Fruit fly (Drosophila melanogaster) whole organism, embryonic: ENCODE results near the gene TFAM.
A peak's percentile ranks its signal among the peaks of the same experiment; 100 is the strongest.

ENCODE experiments used
- ATbp ChIP-seq: fragments of 200-800 bp; sonication (Bioruptor generic); optimal IDR thresholded peaks from 2 replicates; lab custom pipeline; 2017; ENCODE audit warnings: missing biosample characterization, mild to moderate bottlenecking, missing genetic modification characterization, missing genetic modification reagents
- CG11247 ChIP-seq: fragments of 200-800 bp; sonication (Bioruptor generic); IDR thresholded peaks from 2 replicates; pipeline ENCODE4 v1.3.6; 2022; ENCODE audit warnings: missing biosample characterization, missing genetic modification characterization
- CG11695 ChIP-seq: fragments of 200-800 bp; sonication (Bioruptor generic); IDR thresholded peaks from 3 replicates; pipeline ENCODE4 v1.3.6; 2022; ENCODE audit warnings: missing biosample characterization, missing genetic modification characterization
- CG12104 ChIP-seq: fragments of 200-800 bp; sonication (Bioruptor generic); optimal IDR thresholded peaks from 3 replicates; lab custom pipeline; 2016; ENCODE audit warnings: missing biosample characterization, missing genetic modification characterization
- CG12659 ChIP-seq: fragments of 200-800 bp; sonication (Bioruptor generic); optimal IDR thresholded peaks from 3 replicates; lab custom pipeline; 2017; ENCODE audit warnings: mild to moderate bottlenecking, missing biosample characterization, missing genetic modification reagents, missing genetic modification characterization
- CG13775 ChIP-seq: fragments of 200-800 bp; sonication (Bioruptor generic); optimal IDR thresholded peaks from 3 replicates; lab custom pipeline; 2017; ENCODE audit warnings: missing biosample characterization, mild to moderate bottlenecking, missing genetic modification characterization
- CG1603 ChIP-seq: fragments of 200-800 bp; sonication (Bioruptor generic); optimal IDR thresholded peaks from 2 replicates; lab custom pipeline; 2019; ENCODE audit warnings: missing biosample characterization, mild to moderate bottlenecking, missing genetic modification characterization, moderate library complexity
- CG16813 ChIP-seq: fragments of 200-800 bp; sonication (Bioruptor generic); IDR thresholded peaks from 3 replicates; pipeline ENCODE4 v1.3.6; 2022; ENCODE audit warnings: missing biosample characterization, missing genetic modification characterization; ENCODE audit not compliant: partially characterized antibody
- CG17328 ChIP-seq: fragments of 200-800 bp; sonication (Bioruptor generic); IDR thresholded peaks from 2 replicates; pipeline ENCODE4 v1.3.6; 2022; ENCODE audit warnings: missing biosample characterization, missing genetic modification characterization
- CG2116 ChIP-seq: fragments of 200-800 bp; sonication (Bioruptor generic); optimal IDR thresholded peaks from 3 replicates; lab custom pipeline; 2018; ENCODE audit warnings: missing biosample characterization, mild to moderate bottlenecking, missing genetic modification characterization
- CG30431 ChIP-seq: fragments of 200-800 bp; sonication (Bioruptor generic); optimal IDR thresholded peaks from 2 replicates; lab custom pipeline; 2017; ENCODE audit warnings: missing biosample characterization, missing genetic modification characterization
- CG32767 ChIP-seq: fragments of 200-800 bp; sonication (Bioruptor generic); IDR thresholded peaks from 2 replicates; pipeline ENCODE4 v1.3.6; 2022; ENCODE audit warnings: missing biosample characterization, missing genetic modification characterization
- CG34422 ChIP-seq: fragments of 200-800 bp; sonication (Bioruptor generic); IDR thresholded peaks from 3 replicates; pipeline ENCODE4 v1.3.6; 2022; ENCODE audit warnings: missing biosample characterization, missing genetic modification characterization
- CG6272 ChIP-seq: fragments of 200-800 bp; sonication (Bioruptor generic); IDR thresholded peaks from 2 replicates; pipeline ENCODE4 v1.3.6; 2022; ENCODE audit warnings: missing biosample characterization, missing genetic modification characterization
- CG6683 ChIP-seq: fragments of 200-800 bp; sonication (Bioruptor generic); optimal IDR thresholded peaks from 2 replicates; lab custom pipeline; 2017; ENCODE audit warnings: missing biosample characterization, mild to moderate bottlenecking, missing genetic modification characterization, missing genetic modification reagents
- CG6689 ChIP-seq: fragments of 200-800 bp; sonication (Bioruptor generic); IDR thresholded peaks from 2 replicates; pipeline ENCODE4 v1.3.6; 2022; ENCODE audit warnings: missing biosample characterization, missing genetic modification characterization
- CG6765 ChIP-seq: fragments of 200-800 bp; sonication (Bioruptor generic); optimal IDR thresholded peaks from 3 replicates; lab custom pipeline; 2017; ENCODE audit warnings: missing biosample characterization, mild to moderate bottlenecking, missing genetic modification characterization
- CG7357 ChIP-seq: fragments of 200-800 bp; sonication (Bioruptor generic); IDR thresholded peaks from 3 replicates; pipeline ENCODE4 v1.3.6; 2022; ENCODE audit warnings: missing biosample characterization, missing genetic modification characterization
- CG7556 ChIP-seq: fragments of 200-800 bp; sonication (Bioruptor generic); optimal IDR thresholded peaks from 2 replicates; lab custom pipeline; 2017; ENCODE audit warnings: missing biosample characterization, mild to moderate bottlenecking, missing genetic modification characterization
- CG7839 ChIP-seq: fragments of 200-800 bp; sonication (Bioruptor generic); optimal IDR thresholded peaks from 3 replicates; lab custom pipeline; 2018; ENCODE audit warnings: missing biosample characterization, mild to moderate bottlenecking, missing genetic modification characterization, moderate library complexity
- D19A ChIP-seq: fragments of 200-800 bp; optimal IDR thresholded peaks from 3 replicates; lab custom pipeline; 2019; ENCODE audit warnings: missing biosample characterization, mild to moderate bottlenecking, missing genetic modification characterization, moderate library complexity
- Dek ChIP-seq: fragments of 200-800 bp; sonication (Bioruptor generic); optimal IDR thresholded peaks from 3 replicates; lab custom pipeline; 2019; ENCODE audit warnings: missing biosample characterization, mild to moderate bottlenecking, missing genetic modification characterization, moderate library complexity
- Ets65A ChIP-seq: fragments of 200-800 bp; sonication (Bioruptor generic); peaks from one replicate; lab custom pipeline; 2016; ENCODE audit warnings: missing biosample characterization, missing genetic modification characterization
- HHEX ChIP-seq: fragments of 200-800 bp; sonication (Bioruptor generic); optimal IDR thresholded peaks from 3 replicates; lab custom pipeline; 2017; ENCODE audit warnings: missing biosample characterization, mild to moderate bottlenecking, missing genetic modification characterization, missing genetic modification reagents
- Mad ChIP-seq: fragments of 200-800 bp; sonication (Bioruptor generic); optimal IDR thresholded peaks from 2 replicates; lab custom pipeline; 2016; ENCODE audit warnings: missing biosample characterization, missing genetic modification characterization
- PHDP ChIP-seq: fragments of 200-800 bp; sonication (Bioruptor generic); optimal IDR thresholded peaks from 3 replicates; lab custom pipeline; 2018; ENCODE audit warnings: missing biosample characterization, mild to moderate bottlenecking, missing genetic modification characterization, moderate library complexity
- Rfx ChIP-seq: fragments of 200-800 bp; sonication (Bioruptor generic); IDR thresholded peaks from 2 replicates; pipeline ENCODE4 v1.3.6; 2022; ENCODE audit warnings: missing biosample characterization, missing genetic modification characterization
- Six4 ChIP-seq: fragments of 200-800 bp; sonication (Bioruptor generic); optimal IDR thresholded peaks from 2 replicates; lab custom pipeline; 2016; ENCODE audit warnings: missing biosample characterization, missing genetic modification characterization
- Sry-β ChIP-seq: fragments of 200-800 bp; sonication (Bioruptor generic); optimal IDR thresholded peaks from 2 replicates; lab custom pipeline; 2018; ENCODE audit warnings: missing biosample characterization, mild to moderate bottlenecking, missing genetic modification characterization, moderate library complexity
- Sry-δ ChIP-seq: fragments of 200-800 bp; sonication (Bioruptor generic); optimal IDR thresholded peaks from 2 replicates; lab custom pipeline; 2016; ENCODE audit warnings: missing biosample characterization, missing genetic modification characterization
- abd-A ChIP-seq: fragments of 200-800 bp; sonication (Bioruptor generic); optimal IDR thresholded peaks from 3 replicates; lab custom pipeline; 2019; ENCODE audit warnings: missing biosample characterization, mild to moderate bottlenecking, missing genetic modification characterization, moderate library complexity
- bsh ChIP-seq, 2 experiments: fragments of 200-800 bp; sonication (Bioruptor generic); optimal IDR thresholded peaks; 2 replicates each; lab custom pipeline; 2017 to 2018; ENCODE audit warnings: mild to moderate bottlenecking in 2 of 2, missing biosample characterization in 2 of 2, missing genetic modification characterization in 2 of 2, moderate library complexity in 1 of 2
- cato ChIP-seq: fragments of 200-800 bp; sonication (Bioruptor generic); optimal IDR thresholded peaks from 2 replicates; lab custom pipeline; 2016; ENCODE audit warnings: missing biosample characterization, missing genetic modification characterization, borderline replicate concordance
- dm ChIP-seq: fragments of 200-800 bp; sonication (Bioruptor generic); optimal IDR thresholded peaks from 3 replicates; lab custom pipeline; 2016; ENCODE audit warnings: missing biosample characterization, missing genetic modification characterization
- fd3F ChIP-seq: fragments of 200-800 bp; sonication (Bioruptor generic); optimal IDR thresholded peaks from 2 replicates; lab custom pipeline; 2018; ENCODE audit warnings: missing biosample characterization, mild to moderate bottlenecking, missing genetic modification characterization, moderate library complexity
- gcm ChIP-seq: fragments of 200-800 bp; sonication (Bioruptor generic); optimal IDR thresholded peaks from 2 replicates; lab custom pipeline; 2019; ENCODE audit warnings: missing biosample characterization, mild to moderate bottlenecking, missing genetic modification characterization, moderate library complexity
- insv ChIP-seq, 2 experiments: fragments of 200-800 bp; sonication (Bioruptor generic); optimal IDR thresholded peaks; 3 replicates each; lab custom pipeline; 2016 to 2018; ENCODE audit warnings: missing biosample characterization in 2 of 2, missing genetic modification characterization in 2 of 2
- lab ChIP-seq: fragments of 200-800 bp; sonication (Bioruptor generic); optimal IDR thresholded peaks from 3 replicates; lab custom pipeline; 2017; ENCODE audit warnings: missing biosample characterization, missing genetic modification characterization, mild to moderate bottlenecking, moderate library complexity, missing genetic modification reagents
- nmo ChIP-seq: fragments of 200-800 bp; sonication (Bioruptor generic); optimal IDR thresholded peaks from 2 replicates; lab custom pipeline; 2018; ENCODE audit warnings: missing biosample characterization, mild to moderate bottlenecking, missing genetic modification characterization, moderate library complexity
- pfk ChIP-seq: fragments of 200-800 bp; sonication (Bioruptor generic); optimal IDR thresholded peaks from 2 replicates; lab custom pipeline; 2018; ENCODE audit warnings: missing biosample characterization, mild to moderate bottlenecking, missing genetic modification characterization, moderate library complexity
- phol ChIP-seq: fragments of 200-800 bp; sonication (Bioruptor generic); optimal IDR thresholded peaks from 3 replicates; lab custom pipeline; 2018; ENCODE audit warnings: missing biosample characterization, mild to moderate bottlenecking, missing genetic modification characterization, moderate library complexity
- sna ChIP-seq: fragments of 200-800 bp; sonication (Bioruptor generic); IDR thresholded peaks from 2 replicates; pipeline ENCODE4 v1.3.6; 2022; ENCODE audit warnings: missing biosample characterization, missing genetic modification characterization; ENCODE audit not compliant: partially characterized antibody
- tgo ChIP-seq: fragments of 200-800 bp; sonication (Bioruptor generic); IDR thresholded peaks from 3 replicates; pipeline ENCODE4 v1.3.6; 2022; ENCODE audit warnings: missing biosample characterization, missing genetic modification characterization
- tll ChIP-seq, 2 experiments: fragments of 200-800 bp in 1 of 2; fragments of >200 bp in 1 of 2; sonication (Bioruptor generic) in 1 of 2; optimal IDR thresholded peaks; 2 replicates each; lab custom pipeline; 2017 to 2019; ENCODE audit warnings: missing biosample characterization in 2 of 2, missing genetic modification characterization in 2 of 2, mild to moderate bottlenecking in 1 of 2, moderate library complexity in 1 of 2
- unpg ChIP-seq: fragments of 200-800 bp; sonication (Bioruptor generic); optimal IDR thresholded peaks from 3 replicates; lab custom pipeline; 2018; ENCODE audit warnings: missing biosample characterization, mild to moderate bottlenecking, missing genetic modification characterization, moderate library complexity
- z ChIP-seq: fragments of 200-800 bp; sonication (Bioruptor generic); IDR thresholded peaks from 3 replicates; pipeline ENCODE4 v1.3.6; 2022; ENCODE audit warnings: missing biosample characterization, missing genetic modification characterization
- zen ChIP-seq: fragments of 200-800 bp; sonication (Bioruptor generic); optimal IDR thresholded peaks from 3 replicates; lab custom pipeline; 2018; ENCODE audit warnings: missing biosample characterization, mild to moderate bottlenecking, missing genetic modification characterization, moderate library complexity

Gene TFAM

dm6 chr3R:20550632-20551486 is 26.0 kb downstream of the TFAM start (continued):
- TF ChIP-seq PHDP (tag; lab: Kevin White, UChicago): peak; percentile 80
- TF ChIP-seq CG2116 (GFP tag; lab: Kevin White, UChicago): no peak
- TF ChIP-seq gcm (GFP tag; lab: Kevin White, UChicago): peak; percentile 81
- peak; percentile 93 for TF ChIP-seq lab (GFP tag; lab: Kevin White, UChicago)
- peak; percentile 17 for TF ChIP-seq CG30431 (GFP tag; lab: Kevin White, UChicago)
- peak; percentile 58 for TF ChIP-seq Dek (tag; lab: Kevin White, UChicago)
- no peak for TF ChIP-seq cato (GFP tag; lab: Kevin White, UChicago)
- peak; percentile 69 for TF ChIP-seq abd-A (tag; lab: Kevin White, UChicago)
- TF ChIP-seq CG12104: peak; percentile 71
- TF ChIP-seq zen: peak; percentile 49
- TF ChIP-seq pfk (GFP tag; lab: Kevin White, UChicago): peak; percentile 76
- TF ChIP-seq D19A (tag; lab: Kevin White, UChicago): peak; percentile 16
- TF ChIP-seq Ets65A: peak; percentile 84
- peak; percentile 71 for TF ChIP-seq CG11695 (GFP tag; lab: Robert Waterston, UW)
- TF ChIP-seq tll (GFP tag; optimal IDR thresholded peaks at IDR 0.05; lab: Kevin White, UChicago): peak in 1 of 2 experiments; percentile 88
- peak; percentile 95 for TF ChIP-seq CG16813
- peak; percentile 15 for TF ChIP-seq nmo (GFP tag; lab: Kevin White, UChicago)
- TF ChIP-seq fd3F (GFP tag; lab: Kevin White, UChicago): peak; percentile 41
- no peak for TF ChIP-seq phol
- TF ChIP-seq Rfx: peak; percentile 42
- TF ChIP-seq Six4: peak; percentile 65
- TF ChIP-seq CG17328 (GFP tag; lab: Robert Waterston, UW): peak; percentile 52; the same call in 1 of the 2 replicates
- peak; percentile 91 for TF ChIP-seq Sry-δ (GFP tag; lab: Kevin White, UChicago)
- peak; percentile 73 for TF ChIP-seq unpg (GFP tag; lab: Kevin White, UChicago)
- TF ChIP-seq sna: peak; percentile 76
- peak; percentile 59 for TF ChIP-seq Sry-β
- TF ChIP-seq CG6689 (GFP tag; lab: Robert Waterston, UW): peak; percentile 24; the same call in 1 of the 2 replicates
- TF ChIP-seq z (GFP tag; lab: Robert Waterston, UW): no peak
- TF ChIP-seq CG7556 (GFP tag; lab: Kevin White, UChicago): peak; percentile 8
- peak; percentile 41 for TF ChIP-seq CG12659 (GFP tag; lab: Kevin White, UChicago)
- TF ChIP-seq CG7839 (tag; lab: Kevin White, UChicago): peak; percentile 39
- TF ChIP-seq tgo: no peak; the same call in 2 of the 3 replicates
- TF ChIP-seq dm (GFP tag; lab: Kevin White, UChicago): peak; percentile 53
- TF ChIP-seq CG34422: peak; percentile 52; the same call in 1 of the 3 replicates
- peak; percentile 72 to 96 for TF ChIP-seq insv (GFP tag; optimal IDR thresholded peaks at IDR 0.05; lab: Kevin White, UChicago)
- TF ChIP-seq CG13775 (GFP tag; lab: Kevin White, UChicago): peak; percentile 10
- peak; percentile 54; the same call in 1 of the 2 replicates for TF ChIP-seq CG32767 (GFP tag; lab: Robert Waterston, UW)
- TF ChIP-seq CG7357 (GFP tag; lab: Robert Waterston, UW): no peak
- peak; percentile 68 for TF ChIP-seq CG6683 (GFP tag; lab: Kevin White, UChicago)
- TF ChIP-seq ATbp (GFP tag; lab: Kevin White, UChicago): peak; percentile 95
- peak; percentile 90 for TF ChIP-seq HHEX (GFP tag; lab: Kevin White, UChicago)
- TF ChIP-seq CG1603 (tag; lab: Kevin White, UChicago): peak; percentile 70
- peak; percentile 9; the same call in 1 of the 2 replicates for TF ChIP-seq CG11247
- TF ChIP-seq Mad (GFP tag; lab: Kevin White, UChicago): peak; percentile 33
- peak; percentile 57 to 75 for TF ChIP-seq bsh (GFP tag; optimal IDR thresholded peaks at IDR 0.05; lab: Kevin White, UChicago)
- peak; percentile 77 for TF ChIP-seq CG6765 (GFP tag; lab: Kevin White, UChicago)
- TF ChIP-seq CG6272 (GFP tag; lab: Robert Waterston, UW): 0 out of 2 replicates have a peak, but pooled peaks have one; percentile 32
